Fruit fly (Drosophila melanogaster) whole organism, embryonic: ENCODE measurements around the gene CG14915.
A peak's percentile ranks its signal among the peaks of the same experiment; 100 is the strongest.

ENCODE experiments used
- Adf1 ChIP-seq: fragments of 200-800 bp; sonication (Bioruptor generic); IDR thresholded peaks from 2 replicates; pipeline ENCODE4 v1.3.6; 2022; ENCODE audit warnings: missing biosample characterization, missing genetic modification characterization
- Antp ChIP-seq: fragments of 200-800 bp; sonication (Bioruptor generic); optimal IDR thresholded peaks from 3 replicates; lab custom pipeline; 2016; ENCODE audit warnings: missing biosample characterization, missing genetic modification characterization
- Awh ChIP-seq: fragments of 200-800 bp; sonication (Bioruptor generic); IDR thresholded peaks from 2 replicates; pipeline ENCODE4, ENCODE4 v1.3.6; 2022; ENCODE audit warnings: missing biosample characterization, missing genetic modification characterization
- BtbVII ChIP-seq: fragments of 200-800 bp; sonication (Bioruptor generic); optimal IDR thresholded peaks from 3 replicates; lab custom pipeline; 2017; ENCODE audit warnings: missing biosample characterization, mild to moderate bottlenecking, missing genetic modification characterization
- CG10209 ChIP-seq: fragments of 200-800 bp; sonication (Bioruptor generic); optimal IDR thresholded peaks from 3 replicates; lab custom pipeline; 2017; ENCODE audit warnings: missing biosample characterization, mild to moderate bottlenecking, missing genetic modification characterization, missing genetic modification reagents
- CG10321 ChIP-seq: fragments of 200-800 bp; sonication (Bioruptor generic); IDR thresholded peaks from 2 replicates; pipeline ENCODE4 v1.3.6; 2022; ENCODE audit warnings: missing biosample characterization, missing genetic modification characterization
- CG1233 ChIP-seq: fragments of 200-800 bp; sonication (Bioruptor generic); optimal IDR thresholded peaks from 4 replicates; lab custom pipeline; 2018; ENCODE audit warnings: missing biosample characterization, mild to moderate bottlenecking, missing genetic modification characterization
- CG13775 ChIP-seq: fragments of 200-800 bp; sonication (Bioruptor generic); optimal IDR thresholded peaks from 3 replicates; lab custom pipeline; 2017; ENCODE audit warnings: missing biosample characterization, mild to moderate bottlenecking, missing genetic modification characterization
- CG1647 ChIP-seq: fragments of 200-800 bp; sonication (Bioruptor generic); optimal IDR thresholded peaks from 3 replicates; lab custom pipeline; 2016; ENCODE audit warnings: missing biosample characterization, missing genetic modification characterization
- CG18476 ChIP-seq: fragments of 200-800 bp; sonication (Bioruptor generic); optimal IDR thresholded peaks from 2 replicates; lab custom pipeline; 2016; ENCODE audit warnings: missing biosample characterization, mild to moderate bottlenecking, missing genetic modification characterization
- CG2875 ChIP-seq: fragments of 200-800 bp; sonication (Bioruptor generic); optimal IDR thresholded peaks from 2 replicates; lab custom pipeline; 2017; ENCODE audit warnings: missing biosample characterization, mild to moderate bottlenecking, missing genetic modification characterization, missing genetic modification reagents
- CG30403 ChIP-seq: fragments of 200-800 bp; sonication (Bioruptor generic); optimal IDR thresholded peaks from 3 replicates; lab custom pipeline; 2016; ENCODE audit warnings: missing biosample characterization, missing genetic modification characterization
- CG3847 ChIP-seq: fragments of 200-800 bp; sonication (Bioruptor generic); IDR thresholded peaks from 2 replicates; pipeline ENCODE4 v1.3.6; 2022; ENCODE audit warnings: missing biosample characterization, missing genetic modification characterization
- CG4328 ChIP-seq: fragments of 200-800 bp; sonication (Bioruptor generic); optimal IDR thresholded peaks from 3 replicates; lab custom pipeline; 2017; ENCODE audit warnings: missing biosample characterization, missing genetic modification reagents, missing genetic modification characterization
- CG4360 ChIP-seq: fragments of 200-800 bp; sonication (Bioruptor generic); IDR thresholded peaks from 2 replicates; pipeline ENCODE4 v1.3.6; 2022; ENCODE audit warnings: missing biosample characterization, missing genetic modification characterization
- CG6272 ChIP-seq: fragments of 200-800 bp; sonication (Bioruptor generic); IDR thresholded peaks from 2 replicates; pipeline ENCODE4 v1.3.6; 2022; ENCODE audit warnings: missing biosample characterization, missing genetic modification characterization
- CG6854 ChIP-seq: fragments of 200-800 bp; sonication (Bioruptor generic); optimal IDR thresholded peaks from 3 replicates; lab custom pipeline; 2017; ENCODE audit warnings: missing biosample characterization, mild to moderate bottlenecking, missing genetic modification characterization
- CG7786 ChIP-seq: fragments of 200-800 bp; sonication (Bioruptor generic); optimal IDR thresholded peaks from 2 replicates; lab custom pipeline; 2016; ENCODE audit warnings: missing biosample characterization, missing genetic modification characterization
- D19A ChIP-seq: fragments of 200-800 bp; optimal IDR thresholded peaks from 3 replicates; lab custom pipeline; 2019; ENCODE audit warnings: missing biosample characterization, mild to moderate bottlenecking, missing genetic modification characterization, moderate library complexity
- Deaf1 ChIP-seq: fragments of 200-800 bp; optimal IDR thresholded peaks from 3 replicates; lab custom pipeline; 2019; ENCODE audit warnings: missing biosample characterization, mild to moderate bottlenecking, missing genetic modification characterization, moderate library complexity
- Dip3 ChIP-seq: fragments of 200-800 bp; sonication (Bioruptor generic); optimal IDR thresholded peaks from 3 replicates; lab custom pipeline; 2016; ENCODE audit warnings: missing biosample characterization, missing genetic modification characterization
- Drgx ChIP-seq: fragments of 200-800 bp; sonication (Bioruptor generic); IDR thresholded peaks from 2 replicates; pipeline ENCODE4 v1.3.6; 2022; ENCODE audit warnings: missing biosample characterization, missing genetic modification characterization
- Fer2 ChIP-seq: fragments of 200-800 bp; sonication (Bioruptor generic); optimal IDR thresholded peaks from 2 replicates; lab custom pipeline; 2018; ENCODE audit warnings: missing biosample characterization, mild to moderate bottlenecking, missing genetic modification characterization, moderate library complexity
- HmgZ ChIP-seq: fragments of 200-800 bp; sonication (Bioruptor generic); optimal IDR thresholded peaks from 2 replicates; lab custom pipeline; 2018; ENCODE audit warnings: missing biosample characterization, mild to moderate bottlenecking, missing genetic modification characterization
- Hmx ChIP-seq: fragments of 200-800 bp; sonication (Bioruptor generic); optimal IDR thresholded peaks from 2 replicates; lab custom pipeline; 2016; ENCODE audit warnings: missing biosample characterization, missing genetic modification characterization
- Lhr ChIP-seq: fragments of 200-800 bp; sonication (Bioruptor generic); optimal IDR thresholded peaks from 3 replicates; lab custom pipeline; 2017; ENCODE audit warnings: mild to moderate bottlenecking, missing biosample characterization, missing genetic modification reagents, missing genetic modification characterization
- MTF-1 ChIP-seq: fragments of 200-800 bp; sonication (Bioruptor generic); optimal IDR thresholded peaks from 2 replicates; lab custom pipeline; 2018; ENCODE audit warnings: missing biosample characterization, mild to moderate bottlenecking, missing genetic modification characterization, borderline replicate concordance
- Oli ChIP-seq: fragments of 200-800 bp; sonication (Bioruptor generic); optimal IDR thresholded peaks from 2 replicates; lab custom pipeline; 2018; ENCODE audit warnings: missing biosample characterization, mild to moderate bottlenecking, missing genetic modification characterization, moderate library complexity
- Sox100B ChIP-seq: fragments of 200-800 bp; sonication (Bioruptor generic); optimal IDR thresholded peaks from 3 replicates; lab custom pipeline; 2018; ENCODE audit warnings: missing biosample characterization, mild to moderate bottlenecking, missing genetic modification characterization
- Sox102F ChIP-seq: fragments of 200-800 bp; sonication (Bioruptor generic); optimal IDR thresholded peaks from 2 replicates; lab custom pipeline; 2018; ENCODE audit warnings: missing biosample characterization, mild to moderate bottlenecking, missing genetic modification characterization, moderate library complexity
- Sry-δ ChIP-seq: fragments of 200-800 bp; sonication (Bioruptor generic); optimal IDR thresholded peaks from 2 replicates; lab custom pipeline; 2016; ENCODE audit warnings: missing biosample characterization, missing genetic modification characterization
- Tbp ChIP-seq: fragments of >200 bp; optimal IDR thresholded peaks from 2 replicates; lab custom pipeline; 2018; ENCODE audit warnings: missing biosample characterization, missing genetic modification characterization
- al ChIP-seq: fragments of 200-800 bp; sonication (Bioruptor generic); IDR thresholded peaks from 2 replicates; pipeline ENCODE4 v1.3.6; 2022; ENCODE audit warnings: missing biosample characterization, missing genetic modification characterization
- bab2 ChIP-seq: fragments of 200-800 bp; sonication (Bioruptor generic); optimal IDR thresholded peaks from 2 replicates; lab custom pipeline; 2016; ENCODE audit warnings: missing biosample characterization, missing genetic modification characterization
- crol ChIP-seq: fragments of 200-800 bp; sonication (Bioruptor generic); IDR thresholded peaks from 2 replicates; pipeline ENCODE4 v1.3.6; 2022; ENCODE audit warnings: missing biosample characterization, missing genetic modification characterization
- gem ChIP-seq: fragments of 200-800 bp; sonication (Bioruptor generic); optimal IDR thresholded peaks from 2 replicates; lab custom pipeline; 2019; ENCODE audit warnings: missing biosample characterization, mild to moderate bottlenecking, missing genetic modification characterization, moderate library complexity
- ind ChIP-seq: fragments of 200-800 bp; sonication (Bioruptor generic); optimal IDR thresholded peaks from 3 replicates; lab custom pipeline; 2016; ENCODE audit warnings: missing biosample characterization, missing genetic modification characterization
- lola ChIP-seq, 3 experiments: fragments of >200 bp in 2 of 3; fragments of 200-800 bp in 1 of 3; sonication (Bioruptor generic) in 1 of 3; optimal IDR thresholded peaks; 2 replicates each; lab custom pipeline; 2017 to 2019; ENCODE audit warnings: missing biosample characterization in 3 of 3, missing genetic modification characterization in 3 of 3, mild to moderate bottlenecking in 1 of 3, moderate library complexity in 1 of 3
- oc ChIP-seq: fragments of 200-800 bp; sonication (Bioruptor generic); optimal IDR thresholded peaks from 2 replicates; lab custom pipeline; 2018; ENCODE audit warnings: missing biosample characterization, mild to moderate bottlenecking, missing genetic modification characterization, moderate library complexity
- onecut ChIP-seq: fragments of 200-800 bp; sonication (Bioruptor generic); IDR thresholded peaks from 2 replicates; pipeline ENCODE4 v1.3.6; 2022; ENCODE audit warnings: missing biosample characterization, missing genetic modification characterization
- otp ChIP-seq: fragments of 200-800 bp; sonication (Bioruptor generic); IDR thresholded peaks from 3 replicates; pipeline ENCODE4, ENCODE4 v1.3.6; 2022; ENCODE audit warnings: missing biosample characterization, missing genetic modification characterization
- pan ChIP-seq, 4 experiments: fragments of >200 bp in 3 of 4; fragments of 200-800 bp in 1 of 4; sonication (Bioruptor generic) in 1 of 4; optimal IDR thresholded peaks in 3 of 4; IDR thresholded peaks in 1 of 4; 2 replicates each; pipeline versions ENCODE4 v1.3.6 to Lab custom; 2017 to 2022; ENCODE audit warnings: missing biosample characterization in 2 of 4, missing genetic modification characterization in 2 of 4, mixed read lengths in 1 of 4
- sob ChIP-seq: fragments of 200-800 bp; sonication (Bioruptor generic); IDR thresholded peaks from 2 replicates; pipeline ENCODE4 v1.3.6; 2022; ENCODE audit warnings: missing biosample characterization, missing genetic modification characterization
- sr ChIP-seq: fragments of 200-800 bp; sonication (Bioruptor generic); IDR thresholded peaks from 3 replicates; pipeline ENCODE4 v1.3.6; 2022; ENCODE audit warnings: missing biosample characterization, missing genetic modification characterization
- stc ChIP-seq: fragments of 200-800 bp; sonication (Bioruptor generic); IDR thresholded peaks from 2 replicates; pipeline ENCODE4 v1.3.6; 2022; ENCODE audit warnings: missing biosample characterization, missing genetic modification characterization
- toy ChIP-seq: fragments of 200-800 bp; sonication (Bioruptor generic); IDR thresholded peaks from 2 replicates; pipeline ENCODE4 v1.3.6; 2022; ENCODE audit warnings: missing biosample characterization, missing genetic modification characterization
- vnd ChIP-seq: fragments of 200-800 bp; sonication (Bioruptor generic); IDR thresholded peaks from 3 replicates; pipeline ENCODE4 v1.3.6; 2022; ENCODE audit warnings: missing biosample characterization, missing genetic modification characterization; ENCODE audit not compliant: partially characterized antibody
- zfh1 ChIP-seq: fragments of 200-800 bp; sonication (Bioruptor generic); IDR thresholded peaks from 3 replicates; pipeline ENCODE4 v1.3.6; 2022; ENCODE audit warnings: missing biosample characterization, missing genetic modification characterization

The CG14915 gene

dm6 chr2L:11044678-11045466, 26.0 kb upstream of the CG14915 start (continued):
- peak; percentile 25 for TF ChIP-seq ind
- no peak; the same call in 1 of the 2 replicates for TF ChIP-seq CG10321 (GFP tag; lab: Robert Waterston, UW)
- peak; percentile 53 for TF ChIP-seq onecut (GFP tag; lab: Robert Waterston, UW)
- TF ChIP-seq BtbVII = peak; percentile 59
- peak; percentile 14 for TF ChIP-seq Sox100B
- peak; percentile 42 for TF ChIP-seq CG30403
- no peak for TF ChIP-seq CG18476 (GFP tag; lab: Kevin White, UChicago)
- no peak for TF ChIP-seq Hmx
- TF ChIP-seq Tbp (GFP tag; lab: Kevin White, UChicago) = no peak
- TF ChIP-seq Drgx = peak; percentile 42
- no peak for TF ChIP-seq CG7786 (GFP tag; lab: Kevin White, UChicago)
- TF ChIP-seq CG6854 (GFP tag; lab: Kevin White, UChicago) = peak; percentile 18
- TF ChIP-seq CG1647 (GFP tag; lab: Kevin White, UChicago) = no peak
- TF ChIP-seq Sry-δ (GFP tag; lab: Kevin White, UChicago) = no peak
- TF ChIP-seq al (GFP tag; lab: Robert Waterston, UW) = 0 out of 2 replicates have a peak, but pooled peaks have one; percentile 18
- TF ChIP-seq lola (GFP tag; optimal IDR thresholded peaks at IDR 0.05; lab: Kevin White, UChicago) = peak in 1 of 3 experiments; percentile 40
- TF ChIP-seq sr (GFP tag; lab: Robert Waterston, UW) = 0 out of 3 replicates have a peak, but pooled peaks have one; percentile 37
- TF ChIP-seq CG13775 (GFP tag; lab: Kevin White, UChicago) = peak; percentile 19
- TF ChIP-seq MTF-1 (GFP tag; lab: Kevin White, UChicago) = peak; percentile 72
- TF ChIP-seq bab2 = no peak
- peak; percentile 66 for TF ChIP-seq Dip3 (GFP tag; lab: Kevin White, UChicago)
- TF ChIP-seq sob (GFP tag; lab: Robert Waterston, UW) = peak; percentile 26; the same call in 1 of the 2 replicates
- peak; percentile 48 for TF ChIP-seq Oli
- TF ChIP-seq CG6272 (GFP tag; lab: Robert Waterston, UW) = no peak; the same call in 1 of the 2 replicates
- peak; percentile 18; the same call in 1 of the 3 replicates for TF ChIP-seq otp (GFP tag; lab: Robert Waterston, UW)
- no peak; the same call in 1 of the 2 replicates for TF ChIP-seq stc
- peak; percentile 72 for TF ChIP-seq CG2875
- no peak for TF ChIP-seq Antp (GFP tag; lab: Kevin White, UChicago)
- no peak for TF ChIP-seq vnd
- TF ChIP-seq gem (tag; lab: Kevin White, UChicago) = peak; percentile 44
- peak; percentile 71 for TF ChIP-seq D19A
- TF ChIP-seq oc (tag; lab: Kevin White, UChicago) = peak; percentile 44
- TF ChIP-seq Lhr (GFP tag; lab: Kevin White, UChicago) = peak; percentile 8
- peak; percentile 54 for TF ChIP-seq HmgZ (tag; lab: Kevin White, UChicago)
- TF ChIP-seq CG1233 (GFP tag; lab: Kevin White, UChicago) = peak; percentile 61
- TF ChIP-seq Deaf1 (tag; lab: Kevin White, UChicago) = peak; percentile 46
- TF ChIP-seq CG3847 = 0 out of 2 replicates have a peak, but pooled peaks have one; percentile 6
- no peak for TF ChIP-seq toy (GFP tag; lab: Robert Waterston, UW)
- peak; percentile 33 for TF ChIP-seq CG10209
- peak; percentile 92 for TF ChIP-seq CG4360 (GFP tag; lab: Robert Waterston, UW)
- TF ChIP-seq Adf1 (GFP tag; lab: Robert Waterston, UW) = peak; percentile 71
- peak; percentile 31 for TF ChIP-seq Sox102F
- peak; percentile 45 for TF ChIP-seq CG4328 (GFP tag; lab: Kevin White, UChicago)
- TF ChIP-seq zfh1 (GFP tag; lab: Robert Waterston, UW) = no peak; the same call in 2 of the 3 replicates
- TF ChIP-seq Awh (GFP tag; lab: Robert Waterston, UW) = peak; percentile 52; the same call in 1 of the 2 replicates
- TF ChIP-seq pan (optimal IDR thresholded peaks at IDR 0.05; lab: Kevin White, UChicago) = no peak
- peak in 1 of 2 experiments; percentile 14 for TF ChIP-seq pan (GFP tag; optimal IDR thresholded peaks at IDR 0.05 in 1 of 2, IDR thresholded peaks at IDR 0.05 in 1 of 2)
- TF ChIP-seq crol (GFP tag; lab: Robert Waterston, UW) = peak; percentile 93
- TF ChIP-seq Fer2 = peak; percentile 0
